Fruit fly (Drosophila melanogaster): ENCODE measurements around the gene Fer1HCH.
A peak's percentile ranks its signal among the peaks of the same experiment; 100 is the strongest.

Fer1HCH gene

DNA sequence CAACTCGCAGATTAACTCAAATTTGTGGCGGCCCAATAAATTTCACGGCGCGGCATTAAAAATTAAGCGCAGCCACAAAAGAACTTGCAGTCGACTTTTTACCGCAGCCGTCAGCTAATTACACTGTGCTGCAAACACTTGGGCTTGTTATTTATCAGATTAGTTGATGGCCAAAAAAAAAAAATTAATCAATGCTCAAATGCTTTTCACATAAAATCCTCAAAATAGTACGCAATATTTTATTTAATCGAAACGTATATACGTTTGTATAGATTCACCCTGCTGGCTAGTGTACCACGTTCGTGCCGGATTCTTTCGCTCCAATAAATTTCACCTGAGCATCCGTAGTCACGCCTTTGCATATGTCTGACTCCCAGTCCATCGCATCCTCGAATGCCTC, 25.8 kb upstream of the Fer1HCH start (continued):
- no peak for TF ChIP-seq BEAF-32 (GFP tag; optimal IDR thresholded peaks at IDR 0.05)
- no peak for TF ChIP-seq Scr (GFP tag; IDR thresholded peaks at IDR 0.05; ENCODE audit: partially characterized antibody)
- TF ChIP-seq CG6689 (GFP tag; IDR thresholded peaks at IDR 0.05): peak; percentile 70
- peak; percentile 44 for TF ChIP-seq CG18764 (GFP tag; optimal IDR thresholded peaks at IDR 0.05)
- TF ChIP-seq sima (GFP tag; optimal IDR thresholded peaks at IDR 0.05): no peak
- peak; percentile 38; the same call in 1 of the 2 replicates for TF ChIP-seq CG6272 (GFP tag; IDR thresholded peaks at IDR 0.05)
- peak; percentile 37 for TF ChIP-seq Six4 (GFP tag; optimal IDR thresholded peaks at IDR 0.05)
- TF ChIP-seq Dek (tag; optimal IDR thresholded peaks at IDR 0.05): no peak
- no peak for TF ChIP-seq Taf1 (GFP tag; IDR thresholded peaks at IDR 0.05)
- TF ChIP-seq HmgZ (tag; optimal IDR thresholded peaks at IDR 0.05): no peak
- no peak; the same call in 1 of the 2 replicates for TF ChIP-seq onecut (GFP tag; IDR thresholded peaks at IDR 0.05)
- TF ChIP-seq sim (GFP tag; IDR thresholded peaks at IDR 0.05): no peak
- no peak for TF ChIP-seq CG11398 (GFP tag; optimal IDR thresholded peaks at IDR 0.05)
- no peak for TF ChIP-seq CG9437 (GFP tag; optimal IDR thresholded peaks at IDR 0.05)
- TF ChIP-seq CG17912 (GFP tag; optimal IDR thresholded peaks at IDR 0.05): no peak
- TF ChIP-seq CG4820 (GFP tag; optimal IDR thresholded peaks at IDR 0.05): peak; percentile 59
- TF ChIP-seq CG31365 (tag; optimal IDR thresholded peaks at IDR 0.05): no peak
- TF ChIP-seq tx (GFP tag; optimal IDR thresholded peaks at IDR 0.05): no peak
- no peak for TF ChIP-seq vfl (GFP tag; optimal IDR thresholded peaks at IDR 0.05)
- peak; percentile 23 for TF ChIP-seq CG30431 (GFP tag; optimal IDR thresholded peaks at IDR 0.05)
- no peak for TF ChIP-seq CG4404 (GFP tag; IDR thresholded peaks at IDR 0.05)
- peak; percentile 25 for TF ChIP-seq CG8089 (GFP tag; optimal IDR thresholded peaks at IDR 0.05)
- no peak for TF ChIP-seq CG34224 (GFP tag; IDR thresholded peaks at IDR 0.05; ENCODE audit: partially characterized antibody)
- TF ChIP-seq CHES-1-like (GFP tag; optimal IDR thresholded peaks at IDR 0.05): no peak
- TF ChIP-seq Hmx (GFP tag; optimal IDR thresholded peaks at IDR 0.05): no peak
- peak; percentile 49 for TF ChIP-seq ind (GFP tag; optimal IDR thresholded peaks at IDR 0.05)
- TF ChIP-seq croc (GFP tag; conservative IDR thresholded peaks at IDR 0.05): peak; percentile 49; the same call in 2 of the 3 replicates
- TF ChIP-seq Ets97D (GFP tag; optimal IDR thresholded peaks at IDR 0.05): no peak
- TF ChIP-seq fu2 (GFP tag; optimal IDR thresholded peaks at IDR 0.05): no peak
- no peak for TF ChIP-seq Lpt (GFP tag; optimal IDR thresholded peaks at IDR 0.05)
- no peak for TF ChIP-seq Nf-YB (GFP tag; optimal IDR thresholded peaks at IDR 0.05)
- no peak for TF ChIP-seq yki (optimal IDR thresholded peaks at IDR 0.05)
- TF ChIP-seq CG8765 (GFP tag; IDR thresholded peaks at IDR 0.05): peak; percentile 56; the same call in 1 of the 2 replicates
- TF ChIP-seq CG10979 (tag; optimal IDR thresholded peaks at IDR 0.05): peak; percentile 73
- TF ChIP-seq hb (GFP tag; IDR thresholded peaks at IDR 0.05; ENCODE audit: partially characterized antibody): no peak
- TF ChIP-seq B-H1 (GFP tag; IDR thresholded peaks at IDR 0.05): peak; percentile 53; the same call in 2 of the 3 replicates
- no peak for TF ChIP-seq CG12744 (GFP tag; optimal IDR thresholded peaks at IDR 0.05)
- no peak for TF ChIP-seq usp (GFP tag; optimal IDR thresholded peaks at IDR 0.05)
- TF ChIP-seq amos (GFP tag; IDR thresholded peaks at IDR 0.05; ENCODE audit: partially characterized antibody): no peak
- no peak for TF ChIP-seq Nf-YC (tag; optimal IDR thresholded peaks at IDR 0.05)
- peak; percentile 35 for TF ChIP-seq CG2875 (GFP tag; optimal IDR thresholded peaks at IDR 0.05)
- TF ChIP-seq CG4424 (GFP tag; optimal IDR thresholded peaks at IDR 0.05): peak; percentile 60
- TF ChIP-seq CG9932 (GFP tag; IDR thresholded peaks at IDR 0.05): peak; percentile 36; the same call in 1 of the 2 replicates
- peak; percentile 72 for TF ChIP-seq Blimp-1 (GFP tag; optimal IDR thresholded peaks at IDR 0.05)
- peak; percentile 1 for TF ChIP-seq kah (GFP tag; optimal IDR thresholded peaks at IDR 0.05)
- TF ChIP-seq GATAe (GFP tag; conservative IDR thresholded peaks at IDR 0.05): no peak
- TF ChIP-seq gcm2 (GFP tag; optimal IDR thresholded peaks at IDR 0.05): no peak
- TF ChIP-seq CG4282 (GFP tag; optimal IDR thresholded peaks at IDR 0.05): no peak
- peak; percentile 64; the same call in 1 of the 2 replicates for TF ChIP-seq CG32772 (GFP tag; IDR thresholded peaks at IDR 0.05)
- TF ChIP-seq Vsx1 (GFP tag; optimal IDR thresholded peaks at IDR 0.05): peak; percentile 45
- no peak for TF ChIP-seq CG16813 (GFP tag; IDR thresholded peaks at IDR 0.05; ENCODE audit: partially characterized antibody)
- 0 out of 2 replicates have a peak, but pooled peaks have one; percentile 29 for TF ChIP-seq NFAT (GFP tag; IDR thresholded peaks at IDR 0.05)
